Fruit fly (Drosophila melanogaster) whole organism, wandering third instar larva: ENCODE data around the gene CG46434.

Source experiments
- Abd-B ChIP-seq: fragments of >200 bp; optimal IDR thresholded peaks from 2 replicates; lab custom pipeline; 2017; ENCODE audit warnings: missing biosample characterization, missing genetic modification characterization
- CG32264 ChIP-seq: fragments of 200-800 bp; sonication (Bioruptor generic); optimal IDR thresholded peaks from 2 replicates; lab custom pipeline; 2016; ENCODE audit warnings: missing biosample characterization, missing genetic modification characterization
- CrebA ChIP-seq: fragments of 200-800 bp; sonication (Bioruptor generic); optimal IDR thresholded peaks from 2 replicates; lab custom pipeline; 2016; ENCODE audit warnings: missing biosample characterization, mild to moderate bottlenecking, missing genetic modification characterization, borderline replicate concordance
- Hr78 ChIP-seq: fragments of >200 bp; optimal IDR thresholded peaks from 2 replicates; lab custom pipeline; 2017; ENCODE audit warnings: missing biosample characterization, missing genetic modification characterization
- OdsH ChIP-seq: fragments of 200-800 bp; sonication (Bioruptor generic); optimal IDR thresholded peaks from 2 replicates; lab custom pipeline; 2016; ENCODE audit warnings: missing biosample characterization, mild to moderate bottlenecking, missing genetic modification characterization
- br ChIP-seq: fragments of 200-800 bp; sonication (Bioruptor generic); optimal IDR thresholded peaks from 2 replicates; lab custom pipeline; 2016; ENCODE audit warnings: missing biosample characterization, missing genetic modification characterization
- fru ChIP-seq: fragments of 200-800 bp; sonication (Bioruptor generic); optimal IDR thresholded peaks from 3 replicates; lab custom pipeline; 2016; ENCODE audit warnings: missing biosample characterization, mild to moderate bottlenecking, missing genetic modification characterization
- h ChIP-seq: fragments of 200-800 bp; sonication (Bioruptor generic); optimal IDR thresholded peaks from 3 replicates; lab custom pipeline; 2016; ENCODE audit warnings: missing biosample characterization, mild to moderate bottlenecking, missing genetic modification characterization
- lola ChIP-seq: fragments of >200 bp; optimal IDR thresholded peaks from 2 replicates; lab custom pipeline; 2017; ENCODE audit warnings: missing biosample characterization, missing genetic modification characterization
- psq ChIP-seq: fragments of 200-800 bp; sonication (Bioruptor generic); optimal IDR thresholded peaks from 3 replicates; lab custom pipeline; 2017; ENCODE audit warnings: missing biosample characterization, mild to moderate bottlenecking, missing genetic modification characterization, moderate library complexity
- rgr ChIP-seq: fragments of 200-800 bp; sonication (Bioruptor generic); optimal IDR thresholded peaks from 3 replicates; lab custom pipeline; 2016; ENCODE audit warnings: missing biosample characterization, mild to moderate bottlenecking, missing genetic modification characterization
- sage ChIP-seq: fragments of 200-800 bp; sonication (Bioruptor generic); optimal IDR thresholded peaks from 2 replicates; lab custom pipeline; 2016; ENCODE audit warnings: missing biosample characterization, mild to moderate bottlenecking, missing genetic modification characterization
- usp ChIP-seq: fragments of >200 bp; optimal IDR thresholded peaks from 2 replicates; lab custom pipeline; 2017; ENCODE audit warnings: missing biosample characterization, missing genetic modification characterization
- woc ChIP-seq: sonication (Bioruptor generic); optimal IDR thresholded peaks from 2 replicates; lab custom pipeline; 2016; ENCODE audit warnings: missing biosample characterization, mild to moderate bottlenecking, missing genetic modification characterization

- TF ChIP-seq sage (GFP tag; lab: Kevin White, UChicago) (no peak), usp (GFP tag; lab: Kevin White, UChicago) (no peak), OdsH (GFP tag; lab: Kevin White, UChicago) (no peak), fru (GFP tag; lab: Kevin White, UChicago) (no peak), rgr (GFP tag; lab: Kevin White, UChicago) (no peak), Abd-B (GFP tag; lab: Kevin White, UChicago) (no peak), br (GFP tag; lab: Kevin White, UChicago) (no peak), psq (GFP tag; lab: Kevin White, UChicago) (no peak), lola (GFP tag; lab: Kevin White, UChicago) (no peak), h (no peak), woc (GFP tag; lab: Kevin White, UChicago) (no peak), Hr78 (GFP tag; lab: Kevin White, UChicago) (no peak), CrebA (GFP tag; lab: Kevin White, UChicago) (no peak), CG32264 (GFP tag; lab: Kevin White, UChicago) (no peak)
Observed at dm6 chr3L:19496600-19496999, 47.4 kb downstream of the CG46434 start.
